Worm (Caenorhabditis elegans) whole organism, late embryonic: ENCODE data around the gene F08F3.1.

ENCODE experiments used
- F13H6.1 ChIP-seq: sonication (generic microtip); optimal IDR thresholded peaks from 2 replicates; lab custom pipeline; 2016; ENCODE audit warnings: missing genetic modification characterization, missing compliant biosample characterization
- ama-1 ChIP-seq: fragments of 150-350 bp; optimal IDR thresholded peaks from 2 replicates; lab custom pipeline; 2014
- elt-2 ChIP-seq: sonication (generic microtip); optimal IDR thresholded peaks from 2 replicates; lab custom pipeline; 2016; ENCODE audit warnings: missing genetic modification reagents, missing genetic modification characterization, missing compliant biosample characterization
- hlh-30 ChIP-seq: sonication (generic microtip); optimal IDR thresholded peaks from 2 replicates; lab custom pipeline; 2017; ENCODE audit warnings: antibody characterized with exemption, missing genetic modification characterization, missing compliant biosample characterization; ENCODE audit not compliant: insufficient read depth
- nhr-11 ChIP-seq: fragments of 150-350 bp; optimal IDR thresholded peaks from 2 replicates; lab custom pipeline; 2014; ENCODE audit warnings: missing biosample characterization, missing genetic modification characterization
- pha-4 ChIP-seq: fragments of 150-350 bp; optimal IDR thresholded peaks from 2 replicates; lab custom pipeline; 2018; ENCODE audit warnings: missing biosample characterization, missing genetic modification reagents, missing genetic modification characterization
- pqm-1 ChIP-seq: sonication (generic microtip); optimal IDR thresholded peaks from 2 replicates; lab custom pipeline; 2016; ENCODE audit warnings: missing genetic modification characterization, missing compliant biosample characterization
- ztf-16 ChIP-seq: sonication (generic microtip); optimal IDR thresholded peaks from 2 replicates; lab custom pipeline; 2017; ENCODE audit warnings: missing genetic modification characterization, missing compliant biosample characterization

DNA sequence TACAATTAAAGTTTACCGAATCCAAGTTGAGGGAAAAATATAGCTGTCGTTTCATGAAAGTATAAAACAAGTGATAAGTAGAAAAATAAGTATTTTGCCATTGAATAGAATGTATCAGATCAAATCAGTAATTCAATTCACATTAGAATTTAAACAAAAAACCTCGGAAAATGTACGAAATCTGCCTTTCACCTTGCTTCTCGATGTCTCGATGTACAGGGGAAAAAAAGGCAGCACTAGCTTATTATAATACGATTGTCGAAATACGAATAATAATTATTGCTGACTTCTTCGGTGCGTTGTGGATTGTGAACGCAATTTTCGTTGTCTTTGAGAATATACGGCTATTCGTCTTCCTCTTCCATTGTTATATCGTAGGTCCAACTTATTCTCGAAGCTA, 42.8 kb downstream of the F08F3.1 start, which contains the start of gene grl-18:
- no peak for TF ChIP-seq nhr-11 (tag; lab: Kevin White, UChicago)
- no peak for TF ChIP-seq ama-1 (lab: Kevin White, UChicago)
- no peak for TF ChIP-seq F13H6.1 (tag; lab: Kevin White, UChicago)
- TF ChIP-seq hlh-30 (tag; lab: Kevin White, UChicago) = no peak
- no peak for TF ChIP-seq elt-2
- no peak for TF ChIP-seq pha-4
- TF ChIP-seq pqm-1 (tag; lab: Kevin White, UChicago) = no peak
- no peak for TF ChIP-seq ztf-16 (tag; lab: Kevin White, UChicago)
